Fruit fly (Drosophila melanogaster) whole organism: Measurements from ENCODE around the gene CG33791.

Experiments used
- CG8478 ChIP-seq: fragments of >200 bp; optimal IDR thresholded peaks from 2 replicates; lab custom pipeline; 2018; ENCODE audit warnings: inconsistent platforms
- Dll ChIP-seq: fragments of >200 bp; optimal IDR thresholded peaks from 2 replicates; lab custom pipeline; 2017
- EcR ChIP-seq, 2 experiments: fragments of >200 bp; optimal IDR thresholded peaks; 2 replicates each; lab custom pipeline; 2017; ENCODE audit warnings: missing biosample characterization in 2 of 2, missing genetic modification characterization in 2 of 2, missing genetic modification reagents in 2 of 2
- pan ChIP-seq: fragments of >200 bp; optimal IDR thresholded peaks from 2 replicates; lab custom pipeline; 2017
- psq ChIP-seq: fragments of >200 bp; optimal IDR thresholded peaks from 2 replicates; lab custom pipeline; 2017
- usp ChIP-seq: fragments of >200 bp; optimal IDR thresholded peaks from 2 replicates; lab custom pipeline; 2017; ENCODE audit warnings: missing biosample characterization, missing genetic modification characterization, mixed read lengths

- TF ChIP-seq CG8478 (lab: Kevin White, UChicago): no peak
- TF ChIP-seq usp: no peak
- no peak for TF ChIP-seq pan (lab: Kevin White, UChicago)
- no peak for TF ChIP-seq psq (lab: Kevin White, UChicago)
- TF ChIP-seq Dll (lab: Kevin White, UChicago): no peak
- TF ChIP-seq EcR (GFP tag; optimal IDR thresholded peaks at IDR 0.05; lab: Kevin White, UChicago): no peak
Measured at dm6 chr3L:1639185-1639812, 36.5 kb downstream of the CG33791 start, which contains the start of the genes Mettl2 and Bgb.
